Worm (Caenorhabditis elegans): ENCODE data around the gene T24H10.5.

DNA sequence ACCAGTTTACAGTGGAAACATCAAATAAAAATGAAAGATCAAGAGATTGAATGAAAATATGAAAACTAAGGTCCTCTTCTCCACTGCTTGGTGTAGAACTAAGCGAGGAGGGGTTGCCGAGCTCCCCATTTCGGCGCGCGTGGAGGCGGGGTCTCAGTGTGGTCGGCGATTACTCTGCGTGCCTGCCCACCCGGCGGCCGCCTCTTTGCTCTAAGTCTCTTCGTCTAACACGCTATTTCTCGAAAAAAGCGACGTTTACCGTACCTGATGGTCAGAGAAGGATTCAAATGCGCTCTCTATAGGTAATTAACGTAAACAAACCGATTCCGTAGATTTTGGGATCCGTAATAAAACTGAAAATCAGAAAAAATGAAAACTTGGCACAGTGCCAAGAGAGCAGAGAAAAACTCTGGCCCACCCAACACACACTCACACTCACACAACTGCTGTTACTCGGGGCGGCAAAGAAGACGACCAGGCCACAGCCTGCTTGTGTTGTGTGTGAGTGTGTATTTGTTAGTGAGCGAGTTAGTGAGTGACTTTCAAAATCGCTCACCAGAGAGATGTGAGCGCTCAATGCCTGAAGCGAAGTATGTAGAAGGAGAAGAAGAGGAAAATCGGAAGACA lies 39.2 kb upstream of the T24H10.5 start:
- TF ChIP-seq nhr-12 (tag; optimal IDR thresholded peaks at IDR 0.05) (no peak), aly-2 (tag; optimal IDR thresholded peaks at IDR 0.05) (peak; percentile 14), snpc-4 (tag; optimal IDR thresholded peaks at IDR 0.05) (no peak), lin-39 (tag; optimal IDR thresholded peaks at IDR 0.05) (no peak), nhr-71 (tag; optimal IDR thresholded peaks at IDR 0.05) (peak; percentile 89), lin-14 (GFP tag; optimal IDR thresholded peaks at IDR 0.05) (peak; percentile 90)

Data from whole organism, L1 larva.